Worm (Caenorhabditis elegans) whole organism, young adult: ENCODE results near the gene piit-1.

Experiments used
- B0035.1 ChIP-seq: sonication (generic microtip); optimal IDR thresholded peaks from 2 replicates; lab custom pipeline; 2016; ENCODE audit warnings: missing genetic modification characterization, mild to moderate bottlenecking, missing compliant biosample characterization, missing genotype, missing genetic modification reagents
- B0336.3 ChIP-seq: fragments of 200-800 bp; sonication (Bioruptor generic); IDR thresholded peaks from 2 replicates; pipeline ENCODE4 v1.3.6; 2022; ENCODE audit warnings: missing genetic modification characterization, missing compliant biosample characterization
- C17E4.6 ChIP-seq: fragments of 200-800 bp; sonication (Bioruptor generic); IDR thresholded peaks from 2 replicates; pipeline ENCODE4 v1.3.6; 2022; ENCODE audit warnings: missing genetic modification reagents, missing genetic modification characterization, missing compliant biosample characterization
- F10E7.11 ChIP-seq: sonication (generic microtip); optimal IDR thresholded peaks from 2 replicates; lab custom pipeline; 2017; ENCODE audit warnings: mild to moderate bottlenecking, missing genetic modification characterization, moderate library complexity, missing compliant biosample characterization
- F23B12.7 ChIP-seq: sonication (generic microtip); optimal IDR thresholded peaks from 2 replicates; lab custom pipeline; 2017; ENCODE audit warnings: missing genetic modification characterization, mild to moderate bottlenecking, missing compliant biosample characterization, antibody characterized with exemption, moderate library complexity; ENCODE audit not compliant: insufficient read depth
- F33H1.4 ChIP-seq: fragments of 200-800 bp; sonication (Bioruptor generic); IDR thresholded peaks from 2 replicates; pipeline ENCODE4 v1.3.6; 2022; ENCODE audit warnings: missing genetic modification reagents, missing genetic modification characterization, missing compliant biosample characterization
- F39B2.1 ChIP-seq: fragments of 200-800 bp; sonication (Bioruptor generic); IDR thresholded peaks from 2 replicates; pipeline ENCODE4 v1.3.6; 2022; ENCODE audit warnings: missing genetic modification reagents, missing genetic modification characterization, missing compliant biosample characterization
- F52B5.7 ChIP-seq: sonication (generic microtip); optimal IDR thresholded peaks from 2 replicates; lab custom pipeline; 2016; ENCODE audit warnings: mild to moderate bottlenecking, missing genetic modification characterization, missing compliant biosample characterization
- F57C9.4 ChIP-seq: sonication (generic microtip); optimal IDR thresholded peaks from 2 replicates; lab custom pipeline; 2017; ENCODE audit warnings: mild to moderate bottlenecking, missing genetic modification characterization, missing compliant biosample characterization
- T07F8.4 ChIP-seq: sonication (generic microtip); optimal IDR thresholded peaks from 2 replicates; lab custom pipeline; 2016; ENCODE audit warnings: mild to moderate bottlenecking, missing genetic modification characterization, moderate library complexity, missing compliant biosample characterization
- Y53G8AR.9 ChIP-seq: fragments of 200-800 bp; sonication (Bioruptor generic); conservative IDR thresholded peaks from 2 replicates; pipeline ENCODE4 v1.3.6; 2022; ENCODE audit warnings: missing genetic modification reagents, missing genetic modification characterization, missing compliant biosample characterization
- Y56A3A.18 ChIP-seq: fragments of 200-800 bp; sonication (Bioruptor generic); IDR thresholded peaks from 2 replicates; pipeline ENCODE4 v1.3.6; 2022; ENCODE audit warnings: missing genetic modification reagents, missing genetic modification characterization, missing compliant biosample characterization
- Y95B8A.8 ChIP-seq: fragments of 200-800 bp; sonication (Bioruptor generic); IDR thresholded peaks from 2 replicates; pipeline ENCODE4 v1.3.6; 2022; ENCODE audit warnings: missing genetic modification reagents, missing genetic modification characterization, missing compliant biosample characterization
- ZK185.1 ChIP-seq: sonication (generic microtip); optimal IDR thresholded peaks from 2 replicates; lab custom pipeline; 2016; ENCODE audit warnings: mild to moderate bottlenecking, missing genetic modification characterization, missing compliant biosample characterization; ENCODE audit not compliant: poor library complexity, severe bottlenecking
- akir-1 ChIP-seq: fragments of 200-800 bp; sonication (Bioruptor generic); optimal IDR thresholded peaks from 2 replicates; lab custom pipeline; 2018; ENCODE audit warnings: mild to moderate bottlenecking, missing genetic modification characterization, moderate library complexity, missing compliant biosample characterization
- aptf-3 ChIP-seq: fragments of 200-800 bp; sonication (Bioruptor generic); IDR thresholded peaks from 2 replicates; pipeline ENCODE4 v1.3.6; 2022; ENCODE audit warnings: missing genetic modification characterization, missing compliant biosample characterization
- attf-5 ChIP-seq: fragments of 200-800 bp; sonication (Bioruptor generic); optimal IDR thresholded peaks from 2 replicates; lab custom pipeline; 2018; ENCODE audit warnings: mild to moderate bottlenecking, missing genetic modification characterization, missing compliant biosample characterization
- bed-1 ChIP-seq: fragments of 200-800 bp; sonication (Bioruptor generic); IDR thresholded peaks from 2 replicates; pipeline ENCODE4 v1.3.6; 2022; ENCODE audit warnings: missing genetic modification reagents, missing genetic modification characterization, missing compliant biosample characterization
- cebp-2 ChIP-seq: fragments of 200-800 bp; sonication (Bioruptor generic); IDR thresholded peaks from 2 replicates; pipeline ENCODE4 v1.3.6; 2022; ENCODE audit warnings: missing genetic modification characterization, missing compliant biosample characterization
- ceh-100 ChIP-seq: fragments of 200-800 bp; sonication (Bioruptor generic); IDR thresholded peaks from 2 replicates; pipeline ENCODE4 v1.3.6; 2022; ENCODE audit warnings: missing genetic modification reagents, missing genetic modification characterization, missing compliant biosample characterization
- ceh-27 ChIP-seq: fragments of 200-800 bp; sonication (Bioruptor generic); optimal IDR thresholded peaks from 2 replicates; lab custom pipeline; 2018; ENCODE audit warnings: mild to moderate bottlenecking, missing genetic modification characterization, moderate library complexity, missing compliant biosample characterization
- dpff-1 ChIP-seq: sonication (generic microtip); optimal IDR thresholded peaks from 2 replicates; lab custom pipeline; 2017; ENCODE audit warnings: mild to moderate bottlenecking, missing genetic modification characterization, missing compliant biosample characterization
- egl-18 ChIP-seq: fragments of 200-800 bp; sonication (Bioruptor generic); IDR thresholded peaks from 2 replicates; pipeline ENCODE4 v1.3.6; 2022; ENCODE audit warnings: missing genetic modification reagents, missing genetic modification characterization, missing compliant biosample characterization
- egl-44 ChIP-seq: fragments of 200-800 bp; sonication (Bioruptor generic); IDR thresholded peaks from 2 replicates; pipeline ENCODE4 v1.3.6; 2022; ENCODE audit warnings: missing genetic modification reagents, missing genetic modification characterization, missing compliant biosample characterization
- him-1 ChIP-seq: sonication (generic microtip); optimal IDR thresholded peaks from 2 replicates; lab custom pipeline; 2016; ENCODE audit warnings: missing genotype, missing genetic modification reagents, missing genetic modification characterization, missing compliant biosample characterization
- hlh-12 ChIP-seq: sonication (generic microtip); optimal IDR thresholded peaks from 2 replicates; lab custom pipeline; 2016; ENCODE audit warnings: missing genetic modification characterization, missing compliant biosample characterization
- lin-26 ChIP-seq: fragments of 200-800 bp; sonication (Bioruptor generic); IDR thresholded peaks from 2 replicates; pipeline ENCODE4 v1.3.6; 2022; ENCODE audit warnings: missing genetic modification reagents, missing genetic modification characterization, missing compliant biosample characterization
- lin-35 ChIP-seq, 3 experiments: fragments of 150-350 bp in 2 of 3; sonication (generic microtip) in 1 of 3; optimal IDR thresholded peaks; 2 replicates each; lab custom pipeline; 2014 to 2018; ENCODE audit warnings: missing biosample characterization in 3 of 3, missing genetic modification characterization in 3 of 3, missing genetic modification reagents in 3 of 3
- lin-40 ChIP-seq: sonication (generic microtip); optimal IDR thresholded peaks from 2 replicates; lab custom pipeline; 2016; ENCODE audit warnings: missing genetic modification characterization, mild to moderate bottlenecking, missing compliant biosample characterization, missing genotype, missing genetic modification reagents
- lir-1 ChIP-seq: fragments of 200-800 bp; sonication (Bioruptor generic); conservative IDR thresholded peaks from 2 replicates; pipeline ENCODE4 v1.3.6; 2022; ENCODE audit warnings: missing genetic modification reagents, missing genetic modification characterization, missing compliant biosample characterization
- lsl-1 ChIP-seq: fragments of 200-800 bp; sonication (Bioruptor generic); optimal IDR thresholded peaks from 2 replicates; lab custom pipeline; 2018; ENCODE audit warnings: mild to moderate bottlenecking, missing genetic modification characterization, moderate library complexity, missing compliant biosample characterization
- madf-10 ChIP-seq: sonication (generic microtip); optimal IDR thresholded peaks from 2 replicates; lab custom pipeline; 2016; ENCODE audit warnings: mild to moderate bottlenecking, missing genetic modification characterization, missing compliant biosample characterization
- madf-3 ChIP-seq: fragments of 200-800 bp; sonication (Bioruptor generic); IDR thresholded peaks from 2 replicates; pipeline ENCODE4 v1.3.6; 2022; ENCODE audit warnings: missing genetic modification reagents, missing genetic modification characterization, missing compliant biosample characterization
- madf-8 ChIP-seq: fragments of 200-800 bp; sonication (Bioruptor generic); conservative IDR thresholded peaks from 2 replicates; pipeline ENCODE4 v1.3.6; 2022; ENCODE audit warnings: missing genetic modification reagents, missing genetic modification characterization, missing compliant biosample characterization
- mel-28 ChIP-seq: sonication (generic microtip); optimal IDR thresholded peaks from 2 replicates; lab custom pipeline; 2016; ENCODE audit warnings: borderline replicate concordance, mild to moderate bottlenecking, missing genetic modification characterization, missing compliant biosample characterization
- nfya-2 ChIP-seq: fragments of 200-800 bp; sonication (Bioruptor generic); IDR thresholded peaks from 2 replicates; pipeline ENCODE4 v1.3.6; 2022; ENCODE audit warnings: missing genetic modification reagents, missing genetic modification characterization, missing compliant biosample characterization
- nhr-179 ChIP-seq: sonication (generic microtip); optimal IDR thresholded peaks from 2 replicates; lab custom pipeline; 2016; ENCODE audit warnings: mild to moderate bottlenecking, missing genetic modification characterization, missing compliant biosample characterization
- nhr-80 ChIP-seq: sonication (generic microtip); optimal IDR thresholded peaks from 2 replicates; lab custom pipeline; 2016; ENCODE audit warnings: missing genetic modification characterization, missing compliant biosample characterization
- pha-4 ChIP-seq: fragments of 150-350 bp; sonication (generic microtip); optimal IDR thresholded peaks from 2 replicates; lab custom pipeline; 2014; ENCODE audit warnings: missing biosample characterization, missing genetic modification reagents, missing genetic modification characterization
- rpc-1 ChIP-seq, 2 experiments: fragments of 150-350 bp in 1 of 2; sonication (generic microtip) in 1 of 2; optimal IDR thresholded peaks; 2 replicates each; lab custom pipeline; 2014 to 2018; ENCODE audit warnings: missing biosample characterization in 1 of 2, missing genetic modification characterization in 1 of 2, missing genetic modification reagents in 1 of 2, missing genotype in 1 of 2
- snpc-1.3 ChIP-seq: sonication (generic microtip); optimal IDR thresholded peaks from 2 replicates; lab custom pipeline; 2017; ENCODE audit warnings: missing genetic modification characterization, mild to moderate bottlenecking, missing compliant biosample characterization, antibody characterized with exemption, moderate library complexity, missing genotype, missing genetic modification reagents; ENCODE audit not compliant: insufficient read depth
- tbp1 ChIP-seq: fragments of 200-800 bp; sonication (Bioruptor generic); optimal IDR thresholded peaks from 2 replicates; lab custom pipeline; 2018; ENCODE audit warnings: mild to moderate bottlenecking, missing genetic modification characterization, missing compliant biosample characterization
- tbx-9 ChIP-seq: sonication (generic microtip); optimal IDR thresholded peaks from 2 replicates; lab custom pipeline; 2016; ENCODE audit warnings: borderline replicate concordance, missing genetic modification characterization, inconsistent platforms, missing compliant biosample characterization
- tlf-1 ChIP-seq: fragments of 200-800 bp; sonication (Bioruptor generic); optimal IDR thresholded peaks from 2 replicates; lab custom pipeline; 2018; ENCODE audit warnings: mild to moderate bottlenecking, missing genetic modification characterization, missing compliant biosample characterization
- zfh-2 ChIP-seq: fragments of 200-800 bp; sonication (Bioruptor generic); conservative IDR thresholded peaks from 2 replicates; pipeline ENCODE4 v1.3.6; 2022; ENCODE audit warnings: missing genetic modification reagents, missing genetic modification characterization, missing compliant biosample characterization
- ztf-18 ChIP-seq: sonication (generic microtip); optimal IDR thresholded peaks from 2 replicates; lab custom pipeline; 2016; ENCODE audit warnings: missing genotype, mild to moderate bottlenecking, missing genetic modification characterization, missing compliant biosample characterization
- ztf-22 ChIP-seq: fragments of 200-800 bp; sonication (Bioruptor generic); optimal IDR thresholded peaks from 2 replicates; lab custom pipeline; 2018; ENCODE audit warnings: mild to moderate bottlenecking, missing genetic modification characterization, moderate library complexity, missing compliant biosample characterization
- ztf-28 ChIP-seq: fragments of 200-800 bp; sonication (Bioruptor generic); IDR thresholded peaks from 2 replicates; pipeline ENCODE4 v1.3.6; 2022; ENCODE audit warnings: missing genetic modification reagents, missing genetic modification characterization, missing compliant biosample characterization
- ztf-3 ChIP-seq: fragments of 200-800 bp; sonication (Bioruptor generic); optimal IDR thresholded peaks from 2 replicates; lab custom pipeline; 2018; ENCODE audit warnings: mild to moderate bottlenecking, missing genetic modification characterization, missing compliant biosample characterization

Gene piit-1

ce11 chrV:11644166-11644565 is 34.2 kb upstream of the piit-1 start, which contains the start of gene bir-1 (continued):
- TF ChIP-seq B0035.1 (no peak), F10E7.11 (tag; lab: Kevin White, UChicago) (no peak), tlf-1 (no peak), nfya-2 (GFP tag; lab: Robert Waterston, UW) (no peak), T07F8.4 (tag; lab: Kevin White, UChicago) (no peak), akir-1 (GFP tag; lab: Kevin White, UChicago) (no peak), ztf-28 (GFP tag; lab: Robert Waterston, UW) (no peak), lin-40 (tag; lab: Kevin White, UChicago) (no peak), ceh-100 (GFP tag; lab: Robert Waterston, UW) (no peak), ztf-3 (GFP tag; lab: Kevin White, UChicago) (no peak), B0336.3 (GFP tag; lab: Robert Waterston, UW) (no peak), hlh-12 (tag; lab: Kevin White, UChicago) (no peak), egl-44 (no peak), snpc-1.3 (no peak), zfh-2 (GFP tag; lab: Robert Waterston, UW) (0 out of 2 replicates have a peak, but pooled peaks have one; percentile 8), bed-1 (no peak), madf-3 (GFP tag; lab: Robert Waterston, UW) (no peak), cebp-2 (GFP tag; lab: Robert Waterston, UW) (no peak), tbp1 (GFP tag; lab: Kevin White, UChicago) (peak; percentile 22), ZK185.1 (tag; lab: Kevin White, UChicago) (peak; percentile 51), F52B5.7 (tag; lab: Kevin White, UChicago) (no peak), F57C9.4 (tag; lab: Kevin White, UChicago) (no peak), Y56A3A.18 (GFP tag; lab: Robert Waterston, UW) (no peak), ztf-22 (no peak), F23B12.7 (tag; lab: Kevin White, UChicago) (no peak), lsl-1 (GFP tag; lab: Kevin White, UChicago) (peak; percentile 40), ceh-27 (GFP tag; lab: Kevin White, UChicago) (no peak), lin-26 (no peak), F33H1.4 (GFP tag; lab: Robert Waterston, UW) (peak; percentile 30; the same call in 1 of the 2 replicates), egl-18 (GFP tag; lab: Robert Waterston, UW) (no peak), C17E4.6 (GFP tag; lab: Robert Waterston, UW) (no peak), aptf-3 (GFP tag; lab: Robert Waterston, UW) (no peak), lir-1 (GFP tag; lab: Robert Waterston, UW) (no peak), ztf-18 (peak; percentile 35), F39B2.1 (GFP tag; lab: Robert Waterston, UW) (no peak), madf-10 (tag; lab: Kevin White, UChicago) (peak; percentile 35), nhr-80 (tag; lab: Kevin White, UChicago) (peak; percentile 50), attf-5 (GFP tag; lab: Kevin White, UChicago) (peak; percentile 81), pha-4 (tag; lab: Kevin White, UChicago) (no peak), dpff-1 (no peak), mel-28 (tag; lab: Kevin White, UChicago) (no peak), nhr-179 (tag; lab: Kevin White, UChicago) (no peak), madf-8 (peak; percentile 15; the same call in 1 of the 2 replicates), Y53G8AR.9 (GFP tag; lab: Robert Waterston, UW) (no peak), rpc-1 (optimal IDR thresholded peaks at IDR 0.05; lab: Kevin White, UChicago) (no peak), rpc-1 (tag; optimal IDR thresholded peaks at IDR 0.05; lab: Kevin White, UChicago) (no peak), lin-35 (GFP tag; optimal IDR thresholded peaks at IDR 0.05; lab: Kevin White, UChicago) (no peak), tbx-9 (tag; lab: Kevin White, UChicago) (no peak), him-1 (tag; lab: Kevin White, UChicago) (peak; percentile 21), Y95B8A.8 (GFP tag; lab: Robert Waterston, UW) (peak; percentile 46; the same call in 1 of the 2 replicates)
